Worm (Caenorhabditis elegans) whole organism, dauer: ENCODE measurements around the gene zyx-1.
"Not testable (repeated sequence)": the region's sequence is repeated elsewhere in the genome, so short reads cannot be mapped to it uniquely, and the experiment has no call there.

ENCODE experiments used
- unc-62 ChIP-seq: sonication (generic microtip); optimal IDR thresholded peaks from 2 replicates; lab custom pipeline; 2017; ENCODE audit warnings: missing biosample characterization, missing genetic modification reagents, missing genetic modification characterization

The zyx-1 gene

ce11 chrII:13056580-13056979 lies at the start of gene zyx-1:
Gene zyx-1, plus strand, starts transcription at chrII:13056910.
- TF ChIP-seq unc-62 (GFP tag; lab: Kevin White, UChicago) = no peak

- no peak for TF ChIP-seq unc-62 (GFP tag; lab: Kevin White, UChicago)
Observed at ce11 chrII:13007717-13008461, 48.8 kb upstream of the zyx-1 start, which contains the start of gene oig-2. Gene oig-2, minus strand, starts transcription at chrII:13008164.

ce11 chrII:13012684-13013083 lies 44.0 kb upstream of the zyx-1 start:
- TF ChIP-seq unc-62 (GFP tag; lab: Kevin White, UChicago) = no peak

- TF ChIP-seq unc-62 (GFP tag; lab: Kevin White, UChicago) = no peak
Observed at ce11 chrII:13013966-13014365, 42.7 kb upstream of the zyx-1 start, which contains the start of gene F18A11.5. Gene F18A11.5, minus strand, starts transcription at chrII:13014286.

ce11 chrII:13022555-13022954 lies 34.2 kb upstream of the zyx-1 start:
- TF ChIP-seq unc-62 (GFP tag; lab: Kevin White, UChicago) = no peak

ce11 chrII:13023518-13023917 lies 33.2 kb upstream of the zyx-1 start:
- TF ChIP-seq unc-62 (GFP tag; lab: Kevin White, UChicago) = no peak

- no peak for TF ChIP-seq unc-62 (GFP tag; lab: Kevin White, UChicago)
Observed at ce11 chrII:13025794-13026412, 30.8 kb upstream of the zyx-1 start, which contains the start of gene max-2. Gene max-2, minus strand, starts transcription at chrII:13025844.

- no peak for TF ChIP-seq unc-62 (GFP tag; lab: Kevin White, UChicago)
Observed at ce11 chrII:13029290-13030050, 27.2 kb upstream of the zyx-1 start.

- TF ChIP-seq unc-62 (GFP tag; lab: Kevin White, UChicago) = no peak
Observed at ce11 chrII:13030051-13030437, 26.7 kb upstream of the zyx-1 start.

ce11 chrII:13030567-13031188 lies 26.0 kb upstream of the zyx-1 start:
- no peak for TF ChIP-seq unc-62 (GFP tag; lab: Kevin White, UChicago)

- TF ChIP-seq unc-62 (GFP tag; lab: Kevin White, UChicago) = not testable (repeated sequence)
Observed at ce11 chrII:13031649-13032191, 25.0 kb upstream of the zyx-1 start, which contains the start of gene F18A11.2. Gene F18A11.2, plus strand, starts transcription at chrII:13031699.

ce11 chrII:13036717-13037116 lies 20.0 kb upstream of the zyx-1 start, which contains the start of gene F18A11.3:
Gene F18A11.3, minus strand, starts transcription at chrII:13036841.
- TF ChIP-seq unc-62 (GFP tag; lab: Kevin White, UChicago) = no peak

ce11 chrII:13043433-13044054 lies 13.2 kb upstream of the zyx-1 start, which contains the start of gene puf-6:
Gene puf-6, minus strand, starts transcription at chrII:13043445.
- not testable (repeated sequence) for TF ChIP-seq unc-62 (GFP tag; lab: Kevin White, UChicago)

ce11 chrII:13047106-13047505 lies 9.6 kb upstream of the zyx-1 start, which contains the start of gene F42G4.7:
Gene F42G4.7, minus strand, starts transcription at chrII:13047290.
- not testable (repeated sequence) for TF ChIP-seq unc-62 (GFP tag; lab: Kevin White, UChicago)
